Fruit fly (Drosophila melanogaster): ENCODE data around the gene CG32107.

The CG32107 gene

DNA sequence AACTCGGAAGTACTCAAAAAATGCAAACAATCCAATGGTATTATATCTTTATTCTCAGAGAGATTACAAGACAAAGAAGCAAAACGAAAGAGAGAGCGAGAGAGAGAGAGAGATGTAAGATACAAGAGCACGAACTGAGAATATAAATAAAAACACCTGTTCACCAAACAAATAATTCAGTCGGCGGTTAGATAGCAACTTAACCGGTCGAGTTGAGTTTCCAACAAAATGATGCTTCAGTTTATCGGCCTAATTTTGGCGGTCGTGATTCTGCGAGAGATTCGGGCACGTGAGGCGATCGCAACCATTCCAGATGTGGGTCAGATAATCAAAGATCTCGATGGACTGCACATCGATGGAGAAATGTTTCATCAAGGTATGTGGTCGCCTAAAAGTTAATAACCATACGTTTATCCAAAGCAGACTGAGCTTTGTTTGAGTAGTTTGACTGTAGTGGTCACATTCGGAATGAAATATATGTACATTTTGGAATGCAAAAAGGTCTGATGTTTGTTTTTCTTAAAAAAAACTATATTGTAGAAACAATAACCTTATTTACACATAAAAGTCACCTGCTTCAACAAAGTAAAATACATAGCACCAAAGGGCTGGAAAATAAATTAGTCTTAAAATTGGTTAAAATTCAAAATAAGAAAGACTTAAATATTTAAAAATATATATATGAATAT is 31.5 kb upstream of the CG32107 start, which contains the start of gene CG14118 (continued):
- TF ChIP-seq CG31441 (GFP tag; IDR thresholded peaks at IDR 0.05): no peak
- no peak for TF ChIP-seq Opbp (GFP tag; IDR thresholded peaks at IDR 0.05; ENCODE audit: partially characterized antibody)
- TF ChIP-seq CG10209 (GFP tag; optimal IDR thresholded peaks at IDR 0.05): peak; percentile 53
- no peak for TF ChIP-seq seq (GFP tag; IDR thresholded peaks at IDR 0.05)
- no peak for TF ChIP-seq Eip74EF (GFP tag; optimal IDR thresholded peaks at IDR 0.05)
- TF ChIP-seq ci (GFP tag; IDR thresholded peaks at IDR 0.05): peak; percentile 40; the same call in 1 of the 3 replicates
- no peak for TF ChIP-seq CG2875 (GFP tag; optimal IDR thresholded peaks at IDR 0.05)
- no peak for TF ChIP-seq CG6683 (GFP tag; optimal IDR thresholded peaks at IDR 0.05)
- no peak for TF ChIP-seq Poxn (GFP tag; IDR thresholded peaks at IDR 0.05)
- no peak for TF ChIP-seq eyg (GFP tag; optimal IDR thresholded peaks at IDR 0.05)
- TF ChIP-seq ab (GFP tag; optimal IDR thresholded peaks at IDR 0.05): no peak
- TF ChIP-seq Dbx (GFP tag; IDR thresholded peaks at IDR 0.05): 0 out of 3 replicates have a peak, but pooled peaks have one; percentile 18
- no peak for TF ChIP-seq MTF-1 (GFP tag; optimal IDR thresholded peaks at IDR 0.05; ENCODE audit: borderline replicate concordance)
- TF ChIP-seq tna (GFP tag; IDR thresholded peaks at IDR 0.05; ENCODE audit: partially characterized antibody): no peak
- no peak for TF ChIP-seq CG6689 (GFP tag; IDR thresholded peaks at IDR 0.05)
- no peak for TF ChIP-seq pan (optimal IDR thresholded peaks at IDR 0.05)
- peak in 1 of 2 experiments; percentile 18 for TF ChIP-seq pan (GFP tag; optimal IDR thresholded peaks at IDR 0.05 in 1 of 2, IDR thresholded peaks at IDR 0.05 in 1 of 2)
- TF ChIP-seq PHDP (tag; optimal IDR thresholded peaks at IDR 0.05): peak; percentile 54
- no peak for TF ChIP-seq grau (tag; optimal IDR thresholded peaks at IDR 0.05)
- TF ChIP-seq CG3726 (GFP tag; IDR thresholded peaks at IDR 0.05): no peak
- no peak for TF ChIP-seq CG14860 (GFP tag; IDR thresholded peaks at IDR 0.05; ENCODE audit: partially characterized antibody)
- TF ChIP-seq Deaf1 (tag; optimal IDR thresholded peaks at IDR 0.05): no peak
- no peak for TF ChIP-seq hbn (GFP tag; IDR thresholded peaks at IDR 0.05; ENCODE audit: partially characterized antibody)
- TF ChIP-seq CG12942 (GFP tag; optimal IDR thresholded peaks at IDR 0.05): no peak
- TF ChIP-seq CG14050 (GFP tag; IDR thresholded peaks at IDR 0.05): no peak
- TF ChIP-seq disco-r (GFP tag; optimal IDR thresholded peaks at IDR 0.05): no peak
- no peak for TF ChIP-seq Hsf (GFP tag; optimal IDR thresholded peaks at IDR 0.05)
- no peak for TF ChIP-seq CG1603 (tag; optimal IDR thresholded peaks at IDR 0.05)
- TF ChIP-seq sc (optimal IDR thresholded peaks at IDR 0.05): no peak
- TF ChIP-seq sc (GFP tag; optimal IDR thresholded peaks at IDR 0.05): no peak
- no peak for TF ChIP-seq exex (tag; optimal IDR thresholded peaks at IDR 0.05)
- TF ChIP-seq sim (GFP tag; IDR thresholded peaks at IDR 0.05): no peak
- TF ChIP-seq CG18619 (GFP tag; optimal IDR thresholded peaks at IDR 0.05): peak; percentile 13
- no peak for TF ChIP-seq lilli (GFP tag; optimal IDR thresholded peaks at IDR 0.05)
- TF ChIP-seq luna (GFP tag; optimal IDR thresholded peaks at IDR 0.05): no peak
- no peak for TF ChIP-seq tap (tag; optimal IDR thresholded peaks at IDR 0.05)
- TF ChIP-seq CG4854 (GFP tag; optimal IDR thresholded peaks at IDR 0.05): no peak
- no peak for TF ChIP-seq CG12391 (tag; optimal IDR thresholded peaks at IDR 0.05)
- TF ChIP-seq Jarid2 (GFP tag; optimal IDR thresholded peaks at IDR 0.05): peak; percentile 36
- TF ChIP-seq sob (GFP tag; IDR thresholded peaks at IDR 0.05): no peak
- TF ChIP-seq lola (GFP tag; optimal IDR thresholded peaks at IDR 0.05): no peak
- no peak for TF ChIP-seq chinmo (GFP tag; IDR thresholded peaks at IDR 0.05; ENCODE audit: partially characterized antibody)
- no peak for TF ChIP-seq nerfin-1 (tag; optimal IDR thresholded peaks at IDR 0.05)
- no peak for TF ChIP-seq jumu (GFP tag; optimal IDR thresholded peaks at IDR 0.05)
- TF ChIP-seq CG2120 (GFP tag; optimal IDR thresholded peaks at IDR 0.05): peak; percentile 24
- TF ChIP-seq CG17359 (tag; optimal IDR thresholded peaks at IDR 0.05): no peak
- TF ChIP-seq tx (GFP tag; optimal IDR thresholded peaks at IDR 0.05): no peak
- TF ChIP-seq jing (GFP tag; optimal IDR thresholded peaks at IDR 0.05): no peak
- TF ChIP-seq Atf-2 (GFP tag; optimal IDR thresholded peaks at IDR 0.05): no peak
- no peak; the same call in 1 of the 2 replicates for TF ChIP-seq HLH3B (GFP tag; IDR thresholded peaks at IDR 0.05)
